Worm (Caenorhabditis elegans): ENCODE measurements around the gene npr-20.

The npr-20 gene

DNA sequence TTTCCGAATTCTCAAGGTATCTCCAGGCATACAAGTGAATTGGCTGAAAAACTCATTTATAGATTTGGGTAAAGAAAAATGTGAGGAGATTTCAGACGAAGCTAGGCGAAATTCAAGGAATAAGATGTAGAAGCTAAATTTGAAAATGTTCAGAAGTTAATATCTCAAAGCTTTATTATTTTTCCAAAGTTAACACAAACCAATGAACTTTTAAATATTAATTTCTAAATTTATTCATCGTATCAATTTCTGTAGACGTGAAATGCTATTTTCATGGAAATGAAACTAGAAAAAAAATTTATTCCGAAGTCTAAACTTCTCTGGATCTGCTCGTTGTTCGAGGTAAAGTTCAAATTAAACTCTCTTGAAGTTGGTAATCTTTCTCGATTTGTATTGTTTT, 19.7 kb downstream of the npr-20 start, which contains the start of gene agxt-1:
TSS of gene agxt-1 (plus strand) at position 301 of the 400 bp plus-strand sequence.
- TF ChIP-seq pag-3 (tag; optimal IDR thresholded peaks at IDR 0.05; ENCODE audit: borderline replicate concordance) = no peak
- TF ChIP-seq ttx-3 (tag; optimal IDR thresholded peaks at IDR 0.05) = no peak
- no peak for TF ChIP-seq ztf-16 (tag; optimal IDR thresholded peaks at IDR 0.05)
- no peak for TF ChIP-seq C08G9.2 (tag; optimal IDR thresholded peaks at IDR 0.05)
- TF ChIP-seq lim-6 (tag; optimal IDR thresholded peaks at IDR 0.05) = no peak
- no peak for TF ChIP-seq hlh-6 (tag; optimal IDR thresholded peaks at IDR 0.05)
- no peak for TF ChIP-seq npax-4 (tag; optimal IDR thresholded peaks at IDR 0.05)
- TF ChIP-seq ref-2 (tag; optimal IDR thresholded peaks at IDR 0.05) = no peak
- TF ChIP-seq pax-1 (tag; optimal IDR thresholded peaks at IDR 0.05) = no peak
- no peak for TF ChIP-seq ceh-22 (tag; optimal IDR thresholded peaks at IDR 0.05)
- TF ChIP-seq eyg-1 (tag; optimal IDR thresholded peaks at IDR 0.05) = no peak
- no peak for TF ChIP-seq pha-2 (tag; optimal IDR thresholded peaks at IDR 0.05)
- TF ChIP-seq elt-4 (tag; optimal IDR thresholded peaks at IDR 0.05) = no peak
- no peak for TF ChIP-seq T23F11.4 (GFP tag; optimal IDR thresholded peaks at IDR 0.05)
- no peak for TF ChIP-seq ahr-1 (tag; optimal IDR thresholded peaks at IDR 0.05)
- TF ChIP-seq unc-3 (GFP tag; conservative IDR thresholded peaks at IDR 0.05) = no peak
- no peak for TF ChIP-seq unc-3 (tag; optimal IDR thresholded peaks at IDR 0.05)
- no peak for TF ChIP-seq rnt-1 (tag; optimal IDR thresholded peaks at IDR 0.05)

DNA sequence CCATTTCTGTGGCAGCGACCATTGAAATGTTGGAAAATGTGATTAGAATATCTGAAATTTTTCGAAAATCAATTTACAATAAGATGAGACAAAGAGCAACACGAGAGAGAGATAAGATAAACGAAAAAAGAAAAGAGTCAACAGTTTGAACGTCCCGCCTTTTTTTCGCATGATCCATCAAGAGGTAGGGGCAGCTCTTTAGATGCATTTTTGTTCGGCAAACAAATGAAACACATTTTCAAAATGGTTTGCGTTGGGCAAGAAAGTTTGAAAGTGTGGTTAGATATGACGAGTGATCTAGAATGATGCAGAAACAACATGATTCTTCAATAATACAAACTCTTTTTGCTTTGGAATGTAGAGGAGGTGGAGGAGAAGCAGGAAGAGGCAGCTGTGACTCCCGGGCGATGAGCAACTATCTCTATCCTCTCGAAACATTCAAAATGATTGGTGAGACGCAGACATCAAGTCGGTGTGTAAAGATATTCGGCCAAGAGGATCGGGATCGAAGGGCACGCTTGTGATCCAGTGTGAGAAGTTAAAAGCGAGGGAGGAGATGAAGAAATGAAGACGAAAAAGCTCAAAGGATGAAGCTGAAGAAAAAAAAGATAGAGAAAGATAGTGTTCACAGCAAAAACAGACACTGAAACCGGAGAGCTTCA, 20.4 kb downstream of the npr-20 start, which contains the start of gene F46C5.6:
TSS of gene F46C5.6 (minus strand) at position 51 of the 662 bp plus-strand sequence.
- peak; percentile 53 for TF ChIP-seq unc-55 (GFP tag; optimal IDR thresholded peaks at IDR 0.05)
- no peak for TF ChIP-seq elt-2 (tag; optimal IDR thresholded peaks at IDR 0.05)
- TF ChIP-seq fkh-6 (tag; optimal IDR thresholded peaks at IDR 0.05) = no peak
- TF ChIP-seq unc-3 (GFP tag; conservative IDR thresholded peaks at IDR 0.05) = no peak
- no peak for TF ChIP-seq unc-3 (tag; optimal IDR thresholded peaks at IDR 0.05)
- no peak for TF ChIP-seq unc-42 (tag; optimal IDR thresholded peaks at IDR 0.05)
- TF ChIP-seq madf-2 (tag; optimal IDR thresholded peaks at IDR 0.05) = no peak
- TF ChIP-seq dve-1 (tag; optimal IDR thresholded peaks at IDR 0.05) = no peak
- no peak for TF ChIP-seq eyg-1 (tag; optimal IDR thresholded peaks at IDR 0.05)
- TF ChIP-seq F13H6.1 (tag; optimal IDR thresholded peaks at IDR 0.05) = no peak
- TF ChIP-seq zip-5 (tag; optimal IDR thresholded peaks at IDR 0.05) = no peak
- TF ChIP-seq rnt-1 (tag; optimal IDR thresholded peaks at IDR 0.05) = peak; percentile 32
- TF ChIP-seq Y22D7AL.16 (tag; optimal IDR thresholded peaks at IDR 0.05) = no peak
- TF ChIP-seq C38D4.7 (GFP tag; optimal IDR thresholded peaks at IDR 0.05) = no peak
- no peak for TF ChIP-seq pax-1 (tag; optimal IDR thresholded peaks at IDR 0.05)
- TF ChIP-seq hlh-15 (tag; optimal IDR thresholded peaks at IDR 0.05) = no peak
- no peak for TF ChIP-seq nhr-11 (tag; optimal IDR thresholded peaks at IDR 0.05)
- TF ChIP-seq npax-4 (tag; optimal IDR thresholded peaks at IDR 0.05) = no peak
- peak; percentile 94 for TF ChIP-seq ceh-18 (tag; optimal IDR thresholded peaks at IDR 0.05)
- TF ChIP-seq ceh-31 (tag; optimal IDR thresholded peaks at IDR 0.05) = no peak
- no peak for TF ChIP-seq K02D7.2 (tag; optimal IDR thresholded peaks at IDR 0.05)
- no peak for TF ChIP-seq K09A11.1 (tag; optimal IDR thresholded peaks at IDR 0.05; ENCODE audit: insufficient read depth)
- no peak for TF ChIP-seq ceh-22 (tag; optimal IDR thresholded peaks at IDR 0.05)
- no peak for TF ChIP-seq ceh-19 (GFP tag; optimal IDR thresholded peaks at IDR 0.05)
- no peak for TF ChIP-seq ceh-24 (tag; optimal IDR thresholded peaks at IDR 0.05)
- no peak for TF ChIP-seq ztf-16 (tag; optimal IDR thresholded peaks at IDR 0.05)
- TF ChIP-seq T23F11.4 (GFP tag; optimal IDR thresholded peaks at IDR 0.05) = no peak
- TF ChIP-seq sox-4 (tag; optimal IDR thresholded peaks at IDR 0.05) = no peak
- no peak for TF ChIP-seq mec-3 (tag; optimal IDR thresholded peaks at IDR 0.05; ENCODE audit: borderline replicate concordance)
- peak; percentile 34 for TF ChIP-seq ceh-34 (tag; optimal IDR thresholded peaks at IDR 0.05)
- no peak for TF ChIP-seq ceh-2 (tag; optimal IDR thresholded peaks at IDR 0.05)
- TF ChIP-seq ama-1 (optimal IDR thresholded peaks at IDR 0.05) = no peak
- no peak for TF ChIP-seq sdc-2 (tag; optimal IDR thresholded peaks at IDR 0.05)
- no peak for TF ChIP-seq tbx-7 (tag; optimal IDR thresholded peaks at IDR 0.05)
- no peak for TF ChIP-seq lin-11 (tag; optimal IDR thresholded peaks at IDR 0.05)
- TF ChIP-seq elt-4 (tag; optimal IDR thresholded peaks at IDR 0.05) = no peak
- no peak for TF ChIP-seq sox-2 (GFP tag; IDR thresholded peaks at IDR 0.05)
- TF ChIP-seq tbx-2 (tag; optimal IDR thresholded peaks at IDR 0.05) = peak; percentile 27
- TF ChIP-seq dmd-4 (tag; optimal IDR thresholded peaks at IDR 0.05; ENCODE audit: borderline replicate concordance) = no peak
- no peak for TF ChIP-seq syd-9 (tag; optimal IDR thresholded peaks at IDR 0.05)
- no peak for TF ChIP-seq unc-86 (tag; optimal IDR thresholded peaks at IDR 0.05)
- peak; percentile 40 for TF ChIP-seq nfya-1 (tag; optimal IDR thresholded peaks at IDR 0.05)
- TF ChIP-seq ceh-30 (tag; optimal IDR thresholded peaks at IDR 0.05) = no peak
